Fruit fly (Drosophila melanogaster): ENCODE measurements around the gene CG13919.

CG13919 gene

dm6 chr3L:1609611-1610010 lies 35.7 kb upstream of the CG13919 start (continued):
- TF ChIP-seq usp (GFP tag; optimal IDR thresholded peaks at IDR 0.05) (no peak), oc (tag; optimal IDR thresholded peaks at IDR 0.05) (no peak), CG4360 (GFP tag; IDR thresholded peaks at IDR 0.05) (no peak), Kr (GFP tag; optimal IDR thresholded peaks at IDR 0.05) (no peak), wdn (GFP tag; IDR thresholded peaks at IDR 0.05) (0 out of 2 replicates have a peak, but pooled peaks have one; percentile 36), ato (GFP tag; IDR thresholded peaks at IDR 0.05; ENCODE audit: partially characterized antibody) (no peak), H15 (GFP tag; IDR thresholded peaks at IDR 0.05) (peak; percentile 43; the same call in 1 of the 3 replicates), shn (GFP tag; optimal IDR thresholded peaks at IDR 0.05) (peak; percentile 1), MBD-R2 (GFP tag; IDR thresholded peaks at IDR 0.05) (no peak), CG2120 (GFP tag; optimal IDR thresholded peaks at IDR 0.05) (peak; percentile 75), NK7.1 (GFP tag; optimal IDR thresholded peaks at IDR 0.05) (no peak), CG17802 (tag; optimal IDR thresholded peaks at IDR 0.05) (no peak), CG42726 (GFP tag; IDR thresholded peaks at IDR 0.05; ENCODE audit: partially characterized antibody) (no peak), Ets65A (GFP tag) (peak; percentile 94), CG8089 (GFP tag; optimal IDR thresholded peaks at IDR 0.05) (no peak)

DNA sequence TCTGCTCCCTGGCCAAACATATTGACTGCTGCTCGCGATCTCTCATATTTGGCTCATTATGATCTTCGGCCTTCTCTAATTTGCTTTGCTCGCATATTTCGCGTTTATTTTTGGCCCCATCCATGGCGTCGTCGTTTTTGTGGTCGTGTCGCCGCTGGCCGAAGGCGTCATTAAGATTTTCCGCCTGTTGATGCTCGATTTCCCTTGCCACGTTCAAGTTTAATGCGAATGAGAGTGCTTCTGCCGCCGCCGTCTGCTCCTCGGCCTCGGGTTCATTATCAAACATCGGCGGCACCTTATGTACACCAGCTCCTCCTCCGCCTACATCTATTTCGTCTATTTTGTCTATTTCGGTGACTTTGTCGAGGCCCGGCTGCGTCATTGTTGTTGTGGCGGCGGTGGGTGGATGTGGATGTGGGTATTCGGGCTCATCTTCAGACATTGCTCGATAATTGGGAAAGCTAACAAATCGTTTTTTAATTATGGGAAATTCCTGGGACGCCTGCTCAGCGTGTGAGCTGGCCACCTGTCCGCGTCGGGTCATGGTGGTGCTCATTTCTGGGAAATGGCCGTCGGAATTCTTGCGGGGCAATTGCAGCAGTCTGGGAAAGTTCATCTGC lies 30.7 kb upstream of the CG13919 start:
- TF ChIP-seq tx (GFP tag; optimal IDR thresholded peaks at IDR 0.05): no peak
- no peak for TF ChIP-seq Hey (tag; optimal IDR thresholded peaks at IDR 0.05)
- TF ChIP-seq CG6654 (GFP tag; optimal IDR thresholded peaks at IDR 0.05): no peak
- TF ChIP-seq CG10543 (GFP tag; optimal IDR thresholded peaks at IDR 0.05): peak; percentile 85
- no peak for TF ChIP-seq CG2199 (GFP tag; IDR thresholded peaks at IDR 0.05)
- TF ChIP-seq chinmo (GFP tag; IDR thresholded peaks at IDR 0.05; ENCODE audit: partially characterized antibody): 0 out of 4 replicates have a peak, but pooled peaks have one; percentile 18
- no peak for TF ChIP-seq kay (GFP tag; optimal IDR thresholded peaks at IDR 0.05)
- no peak for TF ChIP-seq pb (GFP tag; optimal IDR thresholded peaks at IDR 0.05)
- no peak for TF ChIP-seq CG1602 (GFP tag; optimal IDR thresholded peaks at IDR 0.05)
- peak; percentile 50 for TF ChIP-seq sens (GFP tag)
- TF ChIP-seq ftz-f1 (GFP tag; optimal IDR thresholded peaks at IDR 0.05): peak; percentile 57
- no peak for TF ChIP-seq CG2889 (GFP tag; IDR thresholded peaks at IDR 0.05)
- TF ChIP-seq gfzf (GFP tag; optimal IDR thresholded peaks at IDR 0.05): no peak
- no peak for TF ChIP-seq HHEX (GFP tag; optimal IDR thresholded peaks at IDR 0.05)
- no peak for TF ChIP-seq gcm (GFP tag; optimal IDR thresholded peaks at IDR 0.05)
- peak; percentile 71 for TF ChIP-seq Deaf1 (tag; optimal IDR thresholded peaks at IDR 0.05)
- TF ChIP-seq CG10366 (GFP tag; IDR thresholded peaks at IDR 0.05): no peak
- peak; percentile 47 for TF ChIP-seq Ets65A (GFP tag)
- TF ChIP-seq sd (tag; optimal IDR thresholded peaks at IDR 0.05): peak; percentile 63
- TF ChIP-seq CG6765 (GFP tag; optimal IDR thresholded peaks at IDR 0.05): no peak
- TF ChIP-seq CG6791 (GFP tag; IDR thresholded peaks at IDR 0.05; ENCODE audit: partially characterized antibody): no peak
- TF ChIP-seq CG12769 (tag; optimal IDR thresholded peaks at IDR 0.05): peak; percentile 66
- 0 out of 3 replicates have a peak, but pooled peaks have one; percentile 25 for TF ChIP-seq sr (GFP tag; IDR thresholded peaks at IDR 0.05)
- 0 out of 2 replicates have a peak, but pooled peaks have one; percentile 4 for TF ChIP-seq Rfx (GFP tag; IDR thresholded peaks at IDR 0.05)
- no peak for TF ChIP-seq Ets97D (GFP tag; optimal IDR thresholded peaks at IDR 0.05)
- peak in 1 of 2 experiments; percentile 55 for TF ChIP-seq Hr78 (GFP tag; optimal IDR thresholded peaks at IDR 0.05)
- TF ChIP-seq gt (GFP tag; IDR thresholded peaks at IDR 0.05): no peak
- no peak for TF ChIP-seq CG13624 (GFP tag; optimal IDR thresholded peaks at IDR 0.05)
- TF ChIP-seq Adf1 (GFP tag; IDR thresholded peaks at IDR 0.05): peak; percentile 13; the same call in 1 of the 2 replicates
- TF ChIP-seq CG10654 (GFP tag; optimal IDR thresholded peaks at IDR 0.05): no peak
- TF ChIP-seq Atf6 (GFP tag; IDR thresholded peaks at IDR 0.05): peak; percentile 46; the same call in 1 of the 2 replicates
